Worm (Caenorhabditis elegans) whole organism, L4 larva: ENCODE results near the gene F35E8.2.

ENCODE experiments used
- ZK337.2 ChIP-seq: fragments of 200-800 bp; sonication (Bioruptor generic); IDR thresholded peaks from 2 replicates; pipeline ENCODE4 v1.3.6; 2022; ENCODE audit warnings: missing genetic modification reagents, missing genetic modification characterization, missing compliant biosample characterization
- daf-12 ChIP-seq: fragments of 150-350 bp; optimal IDR thresholded peaks from 2 replicates; lab custom pipeline; 2014; ENCODE audit warnings: missing biosample characterization, missing genetic modification reagents, missing genetic modification characterization
- dmd-6 ChIP-seq: fragments of 200-800 bp; sonication (Bioruptor generic); IDR thresholded peaks from 2 replicates; pipeline ENCODE4 v1.3.6; 2022; ENCODE audit warnings: missing genetic modification reagents, missing genetic modification characterization, missing compliant biosample characterization
- fos-1 ChIP-seq: fragments of 150-350 bp; optimal IDR thresholded peaks from 2 replicates; lab custom pipeline; 2014; ENCODE audit warnings: missing biosample characterization, missing genetic modification characterization
- nhr-111 ChIP-seq: fragments of 200-800 bp; sonication (Bioruptor generic); optimal IDR thresholded peaks from 2 replicates; lab custom pipeline; 2018; ENCODE audit warnings: mild to moderate bottlenecking, missing genetic modification characterization, missing compliant biosample characterization
- nhr-25 ChIP-seq: sonication (generic microtip); optimal IDR thresholded peaks from 2 replicates; lab custom pipeline; 2017; ENCODE audit warnings: missing genetic modification characterization, mild to moderate bottlenecking, missing compliant biosample characterization, antibody characterized with exemption, moderate library complexity, borderline replicate concordance; ENCODE audit not compliant: insufficient read depth
- nhr-41 ChIP-seq: fragments of 200-800 bp; sonication (Bioruptor generic); IDR thresholded peaks from 2 replicates; pipeline ENCODE4 v1.3.6; 2022; ENCODE audit warnings: missing genetic modification reagents, missing genetic modification characterization, missing compliant biosample characterization
- nhr-77 ChIP-seq: fragments of 150-350 bp; optimal IDR thresholded peaks from 2 replicates; lab custom pipeline; 2014; ENCODE audit warnings: missing biosample characterization, missing genetic modification characterization
- skn-1 ChIP-seq: fragments of 150-350 bp; optimal IDR thresholded peaks from 2 replicates; lab custom pipeline; 2014; ENCODE audit warnings: missing biosample characterization, missing genetic modification characterization
- snpc-4 ChIP-seq: fragments of 150-350 bp; optimal IDR thresholded peaks from 2 replicates; lab custom pipeline; 2014; ENCODE audit warnings: missing biosample characterization, missing genetic modification characterization

- no peak for TF ChIP-seq snpc-4
- no peak for TF ChIP-seq skn-1 (tag; lab: Kevin White, UChicago)
- no peak for TF ChIP-seq nhr-111 (GFP tag; lab: Kevin White, UChicago)
- TF ChIP-seq daf-12 (tag; lab: Kevin White, UChicago), result no peak
- TF ChIP-seq nhr-41 (GFP tag; lab: Robert Waterston, UW), result no peak
- TF ChIP-seq ZK337.2 (GFP tag; lab: Robert Waterston, UW), result no peak
- TF ChIP-seq dmd-6 (GFP tag; lab: Robert Waterston, UW), result no peak
- no peak for TF ChIP-seq fos-1
- TF ChIP-seq nhr-25 (tag; lab: Kevin White, UChicago), result no peak
- no peak for TF ChIP-seq nhr-77 (tag; lab: Kevin White, UChicago)
These were observed 34.8 kb downstream of the F35E8.2 start, which contains the start of gene srw-55 for ce11 chrV:15940254-15940653.
